Worm (Caenorhabditis elegans) whole organism, late embryonic: Measurements from ENCODE around the gene erd-2.2.

Experiments used
- ahr-1 ChIP-seq: sonication (generic microtip); optimal IDR thresholded peaks from 2 replicates; lab custom pipeline; 2016; ENCODE audit warnings: missing genetic modification characterization, missing compliant biosample characterization
- ama-1 ChIP-seq: fragments of 150-350 bp; optimal IDR thresholded peaks from 2 replicates; lab custom pipeline; 2014
- ceh-34 ChIP-seq: sonication (generic microtip); optimal IDR thresholded peaks from 2 replicates; lab custom pipeline; 2016; ENCODE audit warnings: mild to moderate bottlenecking, missing genetic modification characterization, missing compliant biosample characterization
- ceh-48 ChIP-seq: sonication (generic microtip); optimal IDR thresholded peaks from 2 replicates; lab custom pipeline; 2016; ENCODE audit warnings: missing genetic modification characterization, inconsistent platforms, missing compliant biosample characterization
- ceh-6 ChIP-seq: fragments of 200-800 bp; sonication (Bioruptor generic); optimal IDR thresholded peaks from 2 replicates; lab custom pipeline; 2018; ENCODE audit warnings: mild to moderate bottlenecking, missing genetic modification characterization, missing compliant biosample characterization
- dmd-4 ChIP-seq: sonication (generic microtip); optimal IDR thresholded peaks from 2 replicates; lab custom pipeline; 2016; ENCODE audit warnings: borderline replicate concordance, missing genetic modification characterization, missing compliant biosample characterization
- fkh-10 ChIP-seq: fragments of 150-350 bp; optimal IDR thresholded peaks from 2 replicates; lab custom pipeline; 2014; ENCODE audit warnings: missing biosample characterization, missing genetic modification reagents, missing genetic modification characterization
- nfya-1 ChIP-seq: sonication (generic microtip); optimal IDR thresholded peaks from 2 replicates; lab custom pipeline; 2017; ENCODE audit warnings: missing genetic modification characterization, mild to moderate bottlenecking, missing compliant biosample characterization, antibody characterized with exemption, moderate library complexity
- nhr-11 ChIP-seq: fragments of 150-350 bp; optimal IDR thresholded peaks from 2 replicates; lab custom pipeline; 2014; ENCODE audit warnings: missing biosample characterization, missing genetic modification characterization
- pag-3 ChIP-seq: sonication (generic microtip); optimal IDR thresholded peaks from 2 replicates; lab custom pipeline; 2016; ENCODE audit warnings: missing compliant biosample characterization, missing genetic modification characterization, borderline replicate concordance
- pha-4 ChIP-seq: fragments of 150-350 bp; optimal IDR thresholded peaks from 2 replicates; lab custom pipeline; 2018; ENCODE audit warnings: missing biosample characterization, missing genetic modification reagents, missing genetic modification characterization
- unc-86 ChIP-seq: sonication (generic microtip); optimal IDR thresholded peaks from 2 replicates; lab custom pipeline; 2016; ENCODE audit warnings: missing genetic modification characterization, missing compliant biosample characterization

- TF ChIP-seq pag-3 (tag; lab: Kevin White, UChicago) (no peak), nhr-11 (tag; lab: Kevin White, UChicago) (no peak), ceh-6 (no peak), ama-1 (lab: Kevin White, UChicago) (no peak), dmd-4 (no peak), nfya-1 (no peak), fkh-10 (GFP tag; lab: Kevin White, UChicago) (no peak), ceh-34 (tag; lab: Kevin White, UChicago) (no peak), unc-86 (no peak), pha-4 (tag; lab: Kevin White, UChicago) (no peak), ahr-1 (tag; lab: Kevin White, UChicago) (no peak), ceh-48 (tag; lab: Kevin White, UChicago) (no peak)
These were observed 26.0 kb downstream of the erd-2.2 start, which contains the start of gene zmp-1 for ce11 chrIII:5932853-5933252.
